Worm (Caenorhabditis elegans): ENCODE data around the gene pigb-1.

pigb-1 gene

DNA sequence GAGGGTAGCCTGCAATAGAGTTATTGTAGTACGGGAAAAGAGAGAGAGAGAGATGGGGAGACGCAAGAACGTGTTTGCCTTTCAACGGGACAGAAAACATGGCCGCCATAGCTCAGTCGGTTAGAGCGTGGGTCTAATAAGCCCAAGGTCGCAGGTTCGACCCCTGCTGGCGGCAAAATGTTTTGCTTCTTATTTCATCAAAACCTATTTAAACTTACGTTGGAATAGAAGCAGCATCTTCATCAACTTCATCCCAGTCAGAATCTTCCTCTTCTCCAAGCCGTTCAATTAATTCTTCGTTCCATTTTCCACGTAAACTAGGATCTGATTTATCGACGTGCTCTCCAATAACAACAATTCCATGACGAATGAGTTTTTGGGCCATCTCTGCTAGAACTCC, 39.8 kb upstream of the pigb-1 start (continued):
- TF ChIP-seq zim-3 (tag; optimal IDR thresholded peaks at IDR 0.05), result peak; percentile 53
- no peak for TF ChIP-seq unc-62 (GFP tag; optimal IDR thresholded peaks at IDR 0.05)
- peak; percentile 60 for TF ChIP-seq lsl-1 (GFP tag; optimal IDR thresholded peaks at IDR 0.05)
- TF ChIP-seq F33H1.4 (GFP tag; IDR thresholded peaks at IDR 0.05), result peak; percentile 60
- TF ChIP-seq snpc-1.1 (tag; optimal IDR thresholded peaks at IDR 0.05; ENCODE audit: insufficient read depth), result no peak
- TF ChIP-seq dox-1 (GFP tag; IDR thresholded peaks at IDR 0.05), result peak; percentile 82
- 0 out of 2 replicates have a peak, but pooled peaks have one; percentile 49 for TF ChIP-seq hsf-1 (GFP tag; IDR thresholded peaks at IDR 0.05)
- TF ChIP-seq mcd-1 (GFP tag; IDR thresholded peaks at IDR 0.05), result peak; percentile 67
- TF ChIP-seq cebp-2 (GFP tag; IDR thresholded peaks at IDR 0.05), result peak; percentile 89
- TF ChIP-seq lin-40 (tag; optimal IDR thresholded peaks at IDR 0.05), result peak; percentile 53
- TF ChIP-seq nfya-2 (GFP tag; IDR thresholded peaks at IDR 0.05), result no peak
- no peak for TF ChIP-seq ztf-3 (GFP tag; optimal IDR thresholded peaks at IDR 0.05)
- no peak for TF ChIP-seq F55B11.4 (tag; optimal IDR thresholded peaks at IDR 0.05; ENCODE audit: borderline replicate concordance, insufficient read depth)
- peak; percentile 50; the same call in 1 of the 2 replicates for TF ChIP-seq pbrm-1 (GFP tag; IDR thresholded peaks at IDR 0.05)
- no peak for TF ChIP-seq F57A8.1 (GFP tag; optimal IDR thresholded peaks at IDR 0.05)
- TF ChIP-seq egl-18 (GFP tag; IDR thresholded peaks at IDR 0.05), result 0 out of 2 replicates have a peak, but pooled peaks have one; percentile 19
- peak; percentile 76 for TF ChIP-seq nhr-90 (tag; optimal IDR thresholded peaks at IDR 0.05)
- TF ChIP-seq ama-1 (optimal IDR thresholded peaks at IDR 0.05), result no peak
- peak; percentile 59 to 60 for TF ChIP-seq ama-1 (GFP tag; optimal IDR thresholded peaks at IDR 0.05)
- TF ChIP-seq sea-2 (GFP tag; IDR thresholded peaks at IDR 0.05), result no peak
- peak; percentile 87 for TF ChIP-seq rpc-1 (optimal IDR thresholded peaks at IDR 0.05)
- TF ChIP-seq rpc-1 (tag; optimal IDR thresholded peaks at IDR 0.05), result peak; percentile 83
- 0 out of 2 replicates have a peak, but pooled peaks have one; percentile 48 for TF ChIP-seq nhr-120 (GFP tag; IDR thresholded peaks at IDR 0.05)
- TF ChIP-seq rcor-1 (GFP tag; IDR thresholded peaks at IDR 0.05), result peak; percentile 65
- peak; percentile 47; the same call in 1 of the 2 replicates for TF ChIP-seq D2030.7 (GFP tag; IDR thresholded peaks at IDR 0.05)
- TF ChIP-seq efl-1 (GFP tag; optimal IDR thresholded peaks at IDR 0.05), result no peak
- peak; percentile 74 for TF ChIP-seq nhr-27 (tag; optimal IDR thresholded peaks at IDR 0.05)
- 0 out of 2 replicates have a peak, but pooled peaks have one; percentile 67 for TF ChIP-seq ceh-40 (GFP tag; IDR thresholded peaks at IDR 0.05)
- no peak for TF ChIP-seq fkh-3 (tag; optimal IDR thresholded peaks at IDR 0.05)
- TF ChIP-seq mxl-1 (tag; optimal IDR thresholded peaks at IDR 0.05), result peak; percentile 60
- peak; percentile 46 for TF ChIP-seq unc-130 (GFP tag; optimal IDR thresholded peaks at IDR 0.05)
- TF ChIP-seq lin-35 (GFP tag; optimal IDR thresholded peaks at IDR 0.05), result peak in 1 of 3 experiments; percentile 48
- no peak for TF ChIP-seq sdz-38 (tag; optimal IDR thresholded peaks at IDR 0.05)
- peak; percentile 68 for TF ChIP-seq lsy-27 (tag; optimal IDR thresholded peaks at IDR 0.05; ENCODE audit: borderline replicate concordance, insufficient read depth)
- TF ChIP-seq somi-1 (GFP tag; optimal IDR thresholded peaks at IDR 0.05), result no peak
- peak; percentile 93 for TF ChIP-seq B0261.1 (tag; optimal IDR thresholded peaks at IDR 0.05)
- peak; percentile 57; the same call in 1 of the 2 replicates for TF ChIP-seq attf-3 (GFP tag; conservative IDR thresholded peaks at IDR 0.05)
- peak; percentile 98 for TF ChIP-seq tbp1 (GFP tag; optimal IDR thresholded peaks at IDR 0.05)
- peak; percentile 73 for TF ChIP-seq attf-6 (GFP tag; IDR thresholded peaks at IDR 0.05)
- no peak; the same call in 1 of the 2 replicates for TF ChIP-seq lir-1 (GFP tag; conservative IDR thresholded peaks at IDR 0.05)
- TF ChIP-seq K12H6.12 (tag; optimal IDR thresholded peaks at IDR 0.05), result peak; percentile 36
- TF ChIP-seq B0035.1 (tag; optimal IDR thresholded peaks at IDR 0.05), result peak; percentile 43
- TF ChIP-seq let-526 (GFP tag; IDR thresholded peaks at IDR 0.05), result no peak
- TF ChIP-seq rec-8 (tag; optimal IDR thresholded peaks at IDR 0.05), result peak in 1 of 2 experiments; percentile 77
- no peak for TF ChIP-seq nhr-179 (tag; optimal IDR thresholded peaks at IDR 0.05)
- no peak for TF ChIP-seq nfya-1 (tag; optimal IDR thresholded peaks at IDR 0.05; ENCODE audit: borderline replicate concordance, insufficient read depth)
- peak; percentile 38 for TF ChIP-seq T07F8.4 (tag; optimal IDR thresholded peaks at IDR 0.05)
- peak; percentile 66 for TF ChIP-seq hmg-1.2 (GFP tag; IDR thresholded peaks at IDR 0.05)

Measured in whole organism, young adult.